Worm (Caenorhabditis elegans) whole organism, young adult: ENCODE results near the gene zim-1.

ENCODE experiments used
- C06A6.2 ChIP-seq: fragments of 200-800 bp; sonication (Bioruptor generic); conservative IDR thresholded peaks from 2 replicates; pipeline ENCODE4 v1.3.6; 2022; ENCODE audit warnings: missing genetic modification characterization, missing compliant biosample characterization
- F33H1.4 ChIP-seq: fragments of 200-800 bp; sonication (Bioruptor generic); IDR thresholded peaks from 2 replicates; pipeline ENCODE4 v1.3.6; 2022; ENCODE audit warnings: missing genetic modification reagents, missing genetic modification characterization, missing compliant biosample characterization
- F39B2.1 ChIP-seq: fragments of 200-800 bp; sonication (Bioruptor generic); IDR thresholded peaks from 2 replicates; pipeline ENCODE4 v1.3.6; 2022; ENCODE audit warnings: missing genetic modification reagents, missing genetic modification characterization, missing compliant biosample characterization
- K12H6.12 ChIP-seq: fragments of 200-800 bp; sonication (Bioruptor generic); optimal IDR thresholded peaks from 2 replicates; lab custom pipeline; 2018; ENCODE audit warnings: mild to moderate bottlenecking, missing genetic modification characterization, missing compliant biosample characterization
- T07F8.4 ChIP-seq: sonication (generic microtip); optimal IDR thresholded peaks from 2 replicates; lab custom pipeline; 2016; ENCODE audit warnings: mild to moderate bottlenecking, missing genetic modification characterization, moderate library complexity, missing compliant biosample characterization
- Y67H2A.10 ChIP-seq: fragments of 200-800 bp; sonication (Bioruptor generic); conservative IDR thresholded peaks from 2 replicates; pipeline ENCODE4 v1.3.6; 2022; ENCODE audit warnings: missing genetic modification reagents, missing genetic modification characterization, missing compliant biosample characterization
- ama-1 ChIP-seq, 3 experiments: fragments of 150-350 bp in 1 of 3; sonication (generic microtip) in 2 of 3; optimal IDR thresholded peaks; 2 replicates each; lab custom pipeline; 2014 to 2018; ENCODE audit warnings: missing biosample characterization in 2 of 3, missing genetic modification characterization in 2 of 3, missing genetic modification reagents in 2 of 3
- aptf-2 ChIP-seq: fragments of 200-800 bp; sonication (Bioruptor generic); conservative IDR thresholded peaks from 2 replicates; pipeline ENCODE4 v1.3.6; 2022; ENCODE audit warnings: missing genetic modification reagents, missing genetic modification characterization, missing compliant biosample characterization
- atf-7 ChIP-seq: sonication (generic microtip); optimal IDR thresholded peaks from 2 replicates; lab custom pipeline; 2017; ENCODE audit warnings: mild to moderate bottlenecking, missing genetic modification characterization, missing compliant biosample characterization
- attf-5 ChIP-seq: fragments of 200-800 bp; sonication (Bioruptor generic); optimal IDR thresholded peaks from 2 replicates; lab custom pipeline; 2018; ENCODE audit warnings: mild to moderate bottlenecking, missing genetic modification characterization, missing compliant biosample characterization
- bed-2 ChIP-seq: fragments of 200-800 bp; sonication (Bioruptor generic); IDR thresholded peaks from 2 replicates; pipeline ENCODE4 v1.3.6; 2022; ENCODE audit warnings: missing genetic modification reagents, missing genetic modification characterization, missing compliant biosample characterization
- cebp-1 ChIP-seq, 2 experiments: fragments of 200-800 bp in 1 of 2; sonication (Bioruptor generic) in 1 of 2; sonication (generic microtip) in 1 of 2; IDR thresholded peaks in 1 of 2; optimal IDR thresholded peaks in 1 of 2; 2 replicates each; pipeline versions ENCODE4 v1.3.6 to Lab custom; 2017 to 2022; ENCODE audit warnings: missing compliant biosample characterization in 2 of 2, missing genetic modification characterization in 2 of 2, mild to moderate bottlenecking in 1 of 2, missing genetic modification reagents in 1 of 2, moderate library complexity in 1 of 2
- cebp-2 ChIP-seq: fragments of 200-800 bp; sonication (Bioruptor generic); IDR thresholded peaks from 2 replicates; pipeline ENCODE4 v1.3.6; 2022; ENCODE audit warnings: missing genetic modification characterization, missing compliant biosample characterization
- ceh-27 ChIP-seq: fragments of 200-800 bp; sonication (Bioruptor generic); optimal IDR thresholded peaks from 2 replicates; lab custom pipeline; 2018; ENCODE audit warnings: mild to moderate bottlenecking, missing genetic modification characterization, moderate library complexity, missing compliant biosample characterization
- hmg-1.2 ChIP-seq: fragments of 200-800 bp; sonication (Bioruptor generic); IDR thresholded peaks from 2 replicates; pipeline ENCODE4 v1.3.6; 2022; ENCODE audit warnings: missing genetic modification reagents, missing genetic modification characterization, missing compliant biosample characterization
- let-526 ChIP-seq: fragments of 200-800 bp; sonication (Bioruptor generic); IDR thresholded peaks from 2 replicates; pipeline ENCODE4 v1.3.6; 2022; ENCODE audit warnings: missing genetic modification reagents, missing genetic modification characterization, missing compliant biosample characterization
- let-607 ChIP-seq, 2 experiments: fragments of 200-800 bp in 1 of 2; sonication (Bioruptor generic) in 1 of 2; sonication (generic microtip) in 1 of 2; optimal IDR thresholded peaks; 2 replicates each; lab custom pipeline; 2016 to 2018; ENCODE audit warnings: mild to moderate bottlenecking in 2 of 2, missing compliant biosample characterization in 2 of 2, missing genetic modification characterization in 2 of 2, moderate library complexity in 2 of 2, missing genotype in 1 of 2
- lin-40 ChIP-seq: sonication (generic microtip); optimal IDR thresholded peaks from 2 replicates; lab custom pipeline; 2016; ENCODE audit warnings: missing genetic modification characterization, mild to moderate bottlenecking, missing compliant biosample characterization, missing genotype, missing genetic modification reagents
- lin-54 ChIP-seq: fragments of 200-800 bp; sonication (Bioruptor generic); optimal IDR thresholded peaks from 2 replicates; lab custom pipeline; 2018; ENCODE audit warnings: mild to moderate bottlenecking, missing genetic modification characterization, missing compliant biosample characterization
- lsy-27 ChIP-seq: sonication (generic microtip); optimal IDR thresholded peaks from 2 replicates; lab custom pipeline; 2017; ENCODE audit warnings: missing genetic modification characterization, mild to moderate bottlenecking, missing compliant biosample characterization, antibody characterized with exemption, missing genotype, borderline replicate concordance; ENCODE audit not compliant: insufficient read depth
- madf-10 ChIP-seq: sonication (generic microtip); optimal IDR thresholded peaks from 2 replicates; lab custom pipeline; 2016; ENCODE audit warnings: mild to moderate bottlenecking, missing genetic modification characterization, missing compliant biosample characterization
- madf-8 ChIP-seq: fragments of 200-800 bp; sonication (Bioruptor generic); conservative IDR thresholded peaks from 2 replicates; pipeline ENCODE4 v1.3.6; 2022; ENCODE audit warnings: missing genetic modification reagents, missing genetic modification characterization, missing compliant biosample characterization
- mes-4 ChIP-seq: sonication (generic microtip); optimal IDR thresholded peaks from 2 replicates; lab custom pipeline; 2016; ENCODE audit warnings: missing genotype, missing genetic modification characterization, missing compliant biosample characterization
- mxl-1 ChIP-seq: sonication (generic microtip); optimal IDR thresholded peaks from 2 replicates; lab custom pipeline; 2016; ENCODE audit warnings: missing genetic modification characterization, missing compliant biosample characterization
- nhr-80 ChIP-seq: sonication (generic microtip); optimal IDR thresholded peaks from 2 replicates; lab custom pipeline; 2016; ENCODE audit warnings: missing genetic modification characterization, missing compliant biosample characterization
- pha-4 ChIP-seq: fragments of 150-350 bp; sonication (generic microtip); optimal IDR thresholded peaks from 2 replicates; lab custom pipeline; 2014; ENCODE audit warnings: missing biosample characterization, missing genetic modification reagents, missing genetic modification characterization
- sea-2 ChIP-seq: fragments of 200-800 bp; sonication (Bioruptor generic); IDR thresholded peaks from 2 replicates; pipeline ENCODE4 v1.3.6; 2022; ENCODE audit warnings: missing genetic modification characterization, missing compliant biosample characterization
- snpc-1.1 ChIP-seq: sonication (generic microtip); optimal IDR thresholded peaks from 2 replicates; lab custom pipeline; 2017; ENCODE audit warnings: missing genetic modification characterization, mild to moderate bottlenecking, missing compliant biosample characterization, antibody characterized with exemption, moderate library complexity, missing genotype, missing genetic modification reagents; ENCODE audit not compliant: insufficient read depth
- sptf-2 ChIP-seq: fragments of 200-800 bp; sonication (Bioruptor generic); optimal IDR thresholded peaks from 2 replicates; lab custom pipeline; 2018; ENCODE audit warnings: mild to moderate bottlenecking, missing genetic modification characterization, missing compliant biosample characterization
- tbp1 ChIP-seq: fragments of 200-800 bp; sonication (Bioruptor generic); optimal IDR thresholded peaks from 2 replicates; lab custom pipeline; 2018; ENCODE audit warnings: mild to moderate bottlenecking, missing genetic modification characterization, missing compliant biosample characterization
- tbx-9 ChIP-seq: sonication (generic microtip); optimal IDR thresholded peaks from 2 replicates; lab custom pipeline; 2016; ENCODE audit warnings: borderline replicate concordance, missing genetic modification characterization, inconsistent platforms, missing compliant biosample characterization
- unc-130 ChIP-seq: sonication (generic microtip); optimal IDR thresholded peaks from 2 replicates; lab custom pipeline; 2016; ENCODE audit warnings: missing genetic modification reagents, missing genetic modification characterization, missing compliant biosample characterization
- ztf-22 ChIP-seq: fragments of 200-800 bp; sonication (Bioruptor generic); optimal IDR thresholded peaks from 2 replicates; lab custom pipeline; 2018; ENCODE audit warnings: mild to moderate bottlenecking, missing genetic modification characterization, moderate library complexity, missing compliant biosample characterization
- ztf-26 ChIP-seq: sonication (generic microtip); optimal IDR thresholded peaks from 2 replicates; lab custom pipeline; 2017; ENCODE audit warnings: missing genetic modification characterization, missing compliant biosample characterization
- ztf-6 ChIP-seq: fragments of 200-800 bp; sonication (Bioruptor generic); IDR thresholded peaks from 2 replicates; pipeline ENCODE4 v1.3.6; 2022; ENCODE audit warnings: missing genetic modification reagents, missing genetic modification characterization, missing compliant biosample characterization

Gene zim-1

ce11 chrIV:10500481-10500880 is 46.4 kb upstream of the zim-1 start:
- no peak for TF ChIP-seq ceh-27
- TF ChIP-seq snpc-1.1: no peak
- no peak for TF ChIP-seq madf-10 (tag; lab: Kevin White, UChicago)
- TF ChIP-seq C06A6.2 (GFP tag; lab: Robert Waterston, UW): no peak
- TF ChIP-seq unc-130 (GFP tag; lab: Kevin White, UChicago): no peak
- TF ChIP-seq ztf-26 (tag; lab: Kevin White, UChicago): no peak

ce11 chrIV:10501550-10502240 is 45.2 kb upstream of the zim-1 start, which contains the start of gene tax-6:
Gene tax-6 (minus strand): TSS chrIV:10501600.
- TF ChIP-seq sea-2 (GFP tag; lab: Robert Waterston, UW) (no peak), F39B2.1 (GFP tag; lab: Robert Waterston, UW) (no peak), aptf-2 (no peak), ztf-26 (tag; lab: Kevin White, UChicago) (no peak), lsy-27 (tag; lab: Kevin White, UChicago) (no peak), Y67H2A.10 (GFP tag; lab: Robert Waterston, UW) (no peak), T07F8.4 (tag; lab: Kevin White, UChicago) (no peak), sptf-2 (GFP tag; lab: Kevin White, UChicago) (no peak), madf-8 (no peak), mes-4 (no peak), let-526 (GFP tag; lab: Robert Waterston, UW) (no peak), mxl-1 (no peak), tbp1 (GFP tag; lab: Kevin White, UChicago) (no peak)

- TF ChIP-seq ama-1 (optimal IDR thresholded peaks at IDR 0.05; lab: Kevin White, UChicago): peak; percentile 33
- TF ChIP-seq ama-1 (GFP tag; optimal IDR thresholded peaks at IDR 0.05; lab: Kevin White, UChicago): no peak
- peak; percentile 65 for TF ChIP-seq attf-5 (GFP tag; lab: Kevin White, UChicago)
- TF ChIP-seq let-607 (tag; optimal IDR thresholded peaks at IDR 0.05; lab: Kevin White, UChicago): peak in 1 of 2 experiments; percentile 3
- TF ChIP-seq bed-2 (GFP tag; lab: Robert Waterston, UW): no peak
- TF ChIP-seq lin-40 (tag; lab: Kevin White, UChicago): peak; percentile 10
- no peak for TF ChIP-seq ztf-6
- peak; percentile 63 for TF ChIP-seq pha-4
- TF ChIP-seq ztf-22 (GFP tag; lab: Kevin White, UChicago): peak; percentile 34
- peak; percentile 15 for TF ChIP-seq atf-7
- peak; percentile 39 for TF ChIP-seq tbp1 (GFP tag; lab: Kevin White, UChicago)
- no peak for TF ChIP-seq cebp-2 (GFP tag; lab: Robert Waterston, UW)
- TF ChIP-seq K12H6.12 (tag; lab: Kevin White, UChicago): peak; percentile 32
- peak; percentile 4 for TF ChIP-seq lin-54 (GFP tag; lab: Kevin White, UChicago)
- TF ChIP-seq F33H1.4: no peak
- peak; percentile 17 for TF ChIP-seq madf-10 (tag; lab: Kevin White, UChicago)
- TF ChIP-seq tbx-9 (tag; lab: Kevin White, UChicago): no peak
- TF ChIP-seq hmg-1.2: peak; percentile 43; the same call in 1 of the 2 replicates
- no peak for TF ChIP-seq cebp-1 (GFP tag; IDR thresholded peaks at IDR 0.05; lab: Robert Waterston, UW)
- TF ChIP-seq cebp-1 (tag; optimal IDR thresholded peaks at IDR 0.05; lab: Kevin White, UChicago): peak; percentile 56
- peak; percentile 95 for TF ChIP-seq nhr-80 (tag; lab: Kevin White, UChicago)
- TF ChIP-seq, all 124 proteins: peak for 14
These were observed 44.5 kb upstream of the zim-1 start for ce11 chrIV:10502345-10502744.
